Fruit fly (Drosophila melanogaster): ENCODE results near the gene Ccp84Ae.

Gene Ccp84Ae

dm6 chr3R:6662613-6663288 is 28.8 kb downstream of the Ccp84Ae start (continued):
- TF ChIP-seq scrt (GFP tag; optimal IDR thresholded peaks at IDR 0.05) (no peak), Meics (GFP tag; optimal IDR thresholded peaks at IDR 0.05) (no peak), CG14014 (GFP tag; IDR thresholded peaks at IDR 0.05) (no peak), repo (GFP tag; optimal IDR thresholded peaks at IDR 0.05) (no peak), CG18262 (tag; optimal IDR thresholded peaks at IDR 0.05) (peak; percentile 21), vfl (GFP tag; optimal IDR thresholded peaks at IDR 0.05) (no peak), CG10321 (GFP tag; IDR thresholded peaks at IDR 0.05) (no peak), dpn (GFP tag; optimal IDR thresholded peaks at IDR 0.05) (no peak), Xbp1 (GFP tag; optimal IDR thresholded peaks at IDR 0.05) (no peak), Med (GFP tag) (peak; percentile 62), CG11456 (GFP tag; IDR thresholded peaks at IDR 0.05) (0 out of 3 replicates have a peak, but pooled peaks have one; percentile 17), unc-4 (GFP tag; IDR thresholded peaks at IDR 0.05; ENCODE audit: partially characterized antibody) (no peak), CG3995 (GFP tag; optimal IDR thresholded peaks at IDR 0.05) (no peak), sug (tag; optimal IDR thresholded peaks at IDR 0.05) (no peak), CG7786 (GFP tag; optimal IDR thresholded peaks at IDR 0.05) (no peak), inv (GFP tag; IDR thresholded peaks at IDR 0.05; ENCODE audit: partially characterized antibody) (no peak), CG32532 (GFP tag; IDR thresholded peaks at IDR 0.05) (no peak), unpg (GFP tag; optimal IDR thresholded peaks at IDR 0.05) (no peak), CG7372 (GFP tag; IDR thresholded peaks at IDR 0.05) (no peak), Bdp1 (GFP tag; optimal IDR thresholded peaks at IDR 0.05) (no peak), CG6813 (GFP tag; optimal IDR thresholded peaks at IDR 0.05) (no peak), D (optimal IDR thresholded peaks at IDR 0.05) (no peak), D (GFP tag; optimal IDR thresholded peaks at IDR 0.05) (no peak), GATAe (GFP tag; conservative IDR thresholded peaks at IDR 0.05) (no peak), CG16815 (GFP tag; optimal IDR thresholded peaks at IDR 0.05) (no peak), peb (GFP tag; IDR thresholded peaks at IDR 0.05) (no peak), Sry-β (GFP tag; optimal IDR thresholded peaks at IDR 0.05) (no peak), tio (GFP tag; optimal IDR thresholded peaks at IDR 0.05) (no peak), Dref (GFP tag; IDR thresholded peaks at IDR 0.05) (no peak), otp (GFP tag; IDR thresholded peaks at IDR 0.05) (no peak), chif (GFP tag; optimal IDR thresholded peaks at IDR 0.05) (peak in 1 of 2 experiments; percentile 14), CG31365 (tag; optimal IDR thresholded peaks at IDR 0.05) (no peak), bab2 (GFP tag; optimal IDR thresholded peaks at IDR 0.05) (no peak), zfh1 (GFP tag; IDR thresholded peaks at IDR 0.05) (no peak), lmd (GFP tag; IDR thresholded peaks at IDR 0.05) (no peak), pum (GFP tag; optimal IDR thresholded peaks at IDR 0.05) (no peak), CG7839 (tag; optimal IDR thresholded peaks at IDR 0.05) (no peak), CG10366 (GFP tag; IDR thresholded peaks at IDR 0.05) (no peak), CG33557 (GFP tag; optimal IDR thresholded peaks at IDR 0.05) (no peak), Lim3 (GFP tag; IDR thresholded peaks at IDR 0.05) (no peak), Hey (tag; optimal IDR thresholded peaks at IDR 0.05) (no peak), CG15696 (tag; optimal IDR thresholded peaks at IDR 0.05) (peak; percentile 82), CG12769 (tag; optimal IDR thresholded peaks at IDR 0.05) (no peak), dmrt99B (tag; optimal IDR thresholded peaks at IDR 0.05) (no peak), crc (GFP tag; optimal IDR thresholded peaks at IDR 0.05) (no peak), MBD-R2 (GFP tag; IDR thresholded peaks at IDR 0.05) (no peak), eve (GFP tag; optimal IDR thresholded peaks at IDR 0.05) (peak in 1 of 2 experiments; percentile 27), D19B (GFP tag; optimal IDR thresholded peaks at IDR 0.05) (no peak), nau (GFP tag; optimal IDR thresholded peaks at IDR 0.05) (no peak), btn (GFP tag; optimal IDR thresholded peaks at IDR 0.05) (no peak), jumu (GFP tag; optimal IDR thresholded peaks at IDR 0.05) (no peak)
